Fruit fly (Drosophila melanogaster): Measurements from ENCODE around the gene crok.

crok gene

DNA sequence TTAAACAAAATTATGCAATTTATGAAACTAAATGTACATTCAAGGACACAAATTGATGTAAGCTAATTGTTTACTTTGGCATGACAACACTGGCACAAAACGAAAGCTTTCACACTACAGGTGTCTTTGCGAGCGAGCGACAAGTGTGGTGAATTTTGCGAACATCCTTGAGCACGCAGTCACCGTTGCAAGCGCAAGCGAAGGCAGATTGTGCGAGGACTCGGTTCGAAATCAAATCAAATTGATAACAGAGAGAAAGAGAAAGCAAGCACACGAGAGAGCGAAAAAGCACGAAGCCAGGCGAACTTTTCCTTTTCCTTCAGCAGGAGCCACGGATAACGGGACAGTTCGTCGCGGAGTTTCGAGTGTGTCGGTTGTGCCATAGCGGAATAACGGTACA, 30.3 kb upstream of the crok start, which contains the start of gene CG31760 (continued):
- TF ChIP-seq scrt (GFP tag; optimal IDR thresholded peaks at IDR 0.05), result peak; percentile 91
- TF ChIP-seq klu (GFP tag; IDR thresholded peaks at IDR 0.05), result no peak
- no peak for TF ChIP-seq salm (tag; optimal IDR thresholded peaks at IDR 0.05)
- no peak for TF ChIP-seq so (GFP tag; IDR thresholded peaks at IDR 0.05)
- peak; percentile 4 for TF ChIP-seq twi (tag; optimal IDR thresholded peaks at IDR 0.05)

DNA sequence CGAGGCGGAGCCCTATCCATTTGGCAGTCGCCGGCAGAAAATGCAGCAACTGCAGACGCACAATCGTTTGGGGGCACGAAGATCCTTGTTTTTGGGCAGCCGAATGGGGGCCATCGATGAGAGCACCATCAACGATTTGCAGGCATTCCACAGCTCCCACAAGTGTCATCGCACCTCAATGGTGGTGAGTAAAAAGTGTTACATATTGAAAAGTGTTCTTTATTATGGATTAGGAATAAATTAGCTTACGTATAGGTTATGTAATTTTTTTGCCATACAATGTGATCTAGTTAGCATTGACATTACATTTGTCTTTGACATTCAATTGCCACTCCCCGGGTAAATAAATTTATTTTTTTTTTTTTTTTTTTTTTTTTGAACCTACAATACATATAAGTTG, 11.3 kb upstream of the crok start, which contains the start of gene CG31861:
CG31861 (plus strand) TSS at position 301 of the 400 bp plus-strand sequence.
- TF ChIP-seq Ets65A (GFP tag) (peak; percentile 89), E2f2 (GFP tag; IDR thresholded peaks at IDR 0.05) (no peak)

DNA sequence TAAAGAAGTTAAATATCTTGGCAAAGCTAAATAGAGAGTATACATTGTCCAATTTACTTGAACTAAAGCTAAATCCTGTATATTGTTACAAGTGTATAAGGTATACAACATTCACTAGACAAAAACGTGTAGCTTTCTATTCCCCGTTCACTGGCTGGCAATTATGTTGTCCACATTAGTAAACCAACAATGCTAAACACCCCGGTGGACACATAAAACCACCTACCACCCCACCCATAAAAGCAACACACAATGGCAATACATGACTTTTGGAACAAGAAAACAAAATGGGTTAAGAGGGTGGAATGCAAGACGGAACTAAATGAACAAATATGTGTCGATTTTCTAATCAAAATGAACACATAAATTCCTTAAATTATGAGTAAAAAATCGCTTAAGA, 8.8 kb upstream of the crok start, which contains the start of gene ZnT33D:
ZnT33D (plus strand) TSS at position 301 of the 400 bp plus-strand sequence.
- TF ChIP-seq Spps (tag; optimal IDR thresholded peaks at IDR 0.05) (no peak), CG12299 (tag; optimal IDR thresholded peaks at IDR 0.05) (no peak), MTF-1 (GFP tag; optimal IDR thresholded peaks at IDR 0.05; ENCODE audit: borderline replicate concordance) (no peak), Side (GFP tag; optimal IDR thresholded peaks at IDR 0.05) (no peak), CG30431 (GFP tag; optimal IDR thresholded peaks at IDR 0.05) (no peak), Stat92E (GFP tag; optimal IDR thresholded peaks at IDR 0.05) (no peak), CG12219 (GFP tag; optimal IDR thresholded peaks at IDR 0.05) (no peak), HLH54F (GFP tag; optimal IDR thresholded peaks at IDR 0.05) (no peak), CG1233 (GFP tag; optimal IDR thresholded peaks at IDR 0.05) (no peak), CG12236 (GFP tag; optimal IDR thresholded peaks at IDR 0.05) (no peak), chm (GFP tag; IDR thresholded peaks at IDR 0.05) (no peak), Sin3A (optimal IDR thresholded peaks at IDR 0.05) (no peak), CG14050 (GFP tag; IDR thresholded peaks at IDR 0.05) (no peak), gt (GFP tag; IDR thresholded peaks at IDR 0.05) (no peak), CG1529 (GFP tag; optimal IDR thresholded peaks at IDR 0.05) (no peak)

DNA sequence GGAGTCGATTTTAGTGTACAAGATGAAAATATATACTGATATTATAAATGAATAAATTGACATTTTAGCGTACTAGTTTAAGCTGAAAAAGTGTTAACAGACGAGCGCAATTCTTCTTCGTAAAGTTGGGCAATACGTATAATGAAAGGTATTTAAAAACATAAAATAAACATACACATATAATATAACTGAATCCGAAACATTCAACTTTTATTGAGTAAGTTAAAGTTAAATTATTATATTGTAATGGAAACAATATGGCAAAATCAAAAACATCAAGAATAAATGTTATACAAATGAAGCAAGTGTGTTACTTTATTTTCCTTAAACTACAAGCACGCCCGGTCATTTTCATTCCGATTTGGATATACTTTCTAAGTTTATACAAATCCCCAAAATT, 2.5 kb upstream of the crok start, which contains the start of gene CG17217:
CG17217 (plus strand) TSS at position 301 of the 400 bp plus-strand sequence.
- no peak for TF ChIP-seq nerfin-2 (GFP tag; IDR thresholded peaks at IDR 0.05; ENCODE audit: partially characterized antibody)
- no peak for TF ChIP-seq ewg (GFP tag; optimal IDR thresholded peaks at IDR 0.05)
- TF ChIP-seq shn (GFP tag; optimal IDR thresholded peaks at IDR 0.05), result no peak
- TF ChIP-seq CG2678 (tag; optimal IDR thresholded peaks at IDR 0.05), result no peak
- TF ChIP-seq grau (tag; optimal IDR thresholded peaks at IDR 0.05), result no peak
- TF ChIP-seq Mad (GFP tag; optimal IDR thresholded peaks at IDR 0.05), result no peak
- no peak for TF ChIP-seq CG4424 (GFP tag; optimal IDR thresholded peaks at IDR 0.05)
- no peak for TF ChIP-seq CTCF (GFP tag; optimal IDR thresholded peaks at IDR 0.05)
- TF ChIP-seq HLH54F (GFP tag; optimal IDR thresholded peaks at IDR 0.05), result no peak
- no peak for TF ChIP-seq lbe (GFP tag; optimal IDR thresholded peaks at IDR 0.05)
- no peak for TF ChIP-seq CG4854 (GFP tag; optimal IDR thresholded peaks at IDR 0.05)
- no peak for TF ChIP-seq tll (GFP tag; optimal IDR thresholded peaks at IDR 0.05)
- TF ChIP-seq CG1233 (GFP tag; optimal IDR thresholded peaks at IDR 0.05), result no peak
- TF ChIP-seq Tbp (GFP tag; optimal IDR thresholded peaks at IDR 0.05), result no peak

DNA sequence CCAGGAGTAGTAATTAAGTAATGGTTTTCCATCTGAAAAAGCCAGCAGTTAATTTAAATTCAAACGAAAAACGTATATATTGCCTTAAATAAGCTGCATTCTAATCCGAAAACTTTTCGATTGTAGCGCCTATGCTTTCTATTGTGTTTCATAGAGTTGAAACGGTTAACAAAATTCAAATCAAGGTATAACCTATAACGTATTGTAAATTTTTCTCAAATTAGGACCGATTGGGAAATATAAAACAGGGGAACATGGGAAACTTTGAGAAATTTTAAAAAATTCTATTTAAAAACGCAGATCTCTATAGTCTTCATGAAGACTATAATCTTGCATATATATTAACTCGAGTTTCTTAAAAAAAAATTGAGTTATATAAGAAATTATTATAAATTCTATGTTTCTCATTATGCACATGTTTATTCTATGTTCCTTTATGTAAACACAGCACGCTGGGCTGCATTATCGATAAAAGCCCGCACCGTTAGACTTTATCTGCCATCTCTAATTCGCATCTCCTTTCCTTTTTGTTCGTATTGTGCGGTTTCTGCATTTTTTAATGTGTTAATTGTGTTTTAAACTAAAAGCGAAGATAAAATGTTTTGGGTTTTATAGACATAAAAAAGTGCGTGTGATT, 1.8 kb downstream of the crok start, which contains the start of gene bru1:
bru1 (plus strand) TSS at position 512 of the 637 bp plus-strand sequence.
- TF ChIP-seq CG2116 (GFP tag; optimal IDR thresholded peaks at IDR 0.05) (peak; percentile 63), pzg (GFP tag; optimal IDR thresholded peaks at IDR 0.05) (no peak), Doc3 (GFP tag; IDR thresholded peaks at IDR 0.05; ENCODE audit: partially characterized antibody) (no peak), Optix (GFP tag; IDR thresholded peaks at IDR 0.05) (no peak), CG30431 (GFP tag; optimal IDR thresholded peaks at IDR 0.05) (no peak), Eip74EF (GFP tag; optimal IDR thresholded peaks at IDR 0.05) (no peak), CG10147 (GFP tag; optimal IDR thresholded peaks at IDR 0.05) (no peak), so (GFP tag; IDR thresholded peaks at IDR 0.05) (no peak), CG31365 (tag; optimal IDR thresholded peaks at IDR 0.05) (no peak), CG1602 (GFP tag; optimal IDR thresholded peaks at IDR 0.05) (no peak), sna (GFP tag; IDR thresholded peaks at IDR 0.05; ENCODE audit: partially characterized antibody) (no peak), Xrp1 (GFP tag; IDR thresholded peaks at IDR 0.05) (no peak), CG17359 (tag; optimal IDR thresholded peaks at IDR 0.05) (no peak)

Data from whole organism, embryonic.